Worm (Caenorhabditis elegans) whole organism, L4 larva: ENCODE measurements around the gene sru-27.

ENCODE experiments used
- ceh-82 ChIP-seq: sonication (generic microtip); optimal IDR thresholded peaks from 2 replicates; lab custom pipeline; 2017; ENCODE audit warnings: missing biosample characterization, missing genetic modification characterization
- lin-39 ChIP-seq: fragments of 150-350 bp; optimal IDR thresholded peaks from 2 replicates; lab custom pipeline; 2014; ENCODE audit warnings: missing biosample characterization, missing genetic modification reagents, missing genetic modification characterization
- mdl-1 ChIP-seq, 2 experiments: fragments of 150-350 bp in 1 of 2; sonication (generic microtip) in 1 of 2; optimal IDR thresholded peaks; 2 replicates each; lab custom pipeline; 2014 to 2017; ENCODE audit warnings: missing biosample characterization in 2 of 2, missing genetic modification characterization in 2 of 2
- nhr-237 ChIP-seq: sonication (generic microtip); optimal IDR thresholded peaks from 2 replicates; lab custom pipeline; 2017; ENCODE audit warnings: missing biosample characterization, missing genetic modification characterization
- nhr-28 ChIP-seq: fragments of 150-350 bp; optimal IDR thresholded peaks from 2 replicates; lab custom pipeline; 2014; ENCODE audit warnings: missing biosample characterization, missing genetic modification characterization
- unc-130 ChIP-seq: sonication (generic microtip); optimal IDR thresholded peaks from 2 replicates; lab custom pipeline; 2016; ENCODE audit warnings: missing genetic modification reagents, missing genetic modification characterization, missing compliant biosample characterization
- zag-1 ChIP-seq: fragments of 150-350 bp; optimal IDR thresholded peaks from 2 replicates; lab custom pipeline; 2014; ENCODE audit warnings: missing biosample characterization, missing genetic modification characterization

DNA sequence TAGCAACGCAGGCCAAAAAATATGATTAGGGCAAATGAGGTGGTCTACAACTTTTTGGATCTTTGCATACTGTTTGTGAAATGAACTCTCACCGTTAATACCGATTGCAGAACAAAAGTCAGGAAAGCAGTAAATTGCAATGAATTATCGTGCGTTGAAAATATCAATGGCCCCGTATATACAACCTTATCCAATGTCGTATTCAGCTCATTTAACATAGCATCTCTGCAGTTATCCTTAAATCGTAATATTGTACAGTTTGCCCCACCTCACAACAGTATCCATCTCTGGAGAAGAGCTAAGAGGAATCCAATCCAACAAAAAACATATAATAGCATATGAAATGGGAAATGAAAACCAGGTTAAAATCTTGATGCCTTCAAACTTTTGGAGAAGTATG lies 33.2 kb downstream of the sru-27 start:
- TF ChIP-seq lin-39 (tag; lab: Kevin White, UChicago) (no peak), zag-1 (tag; lab: Kevin White, UChicago) (no peak), mdl-1 (tag; optimal IDR thresholded peaks at IDR 0.05; lab: Kevin White, UChicago) (no peak), nhr-28 (no peak), nhr-237 (tag; lab: Kevin White, UChicago) (no peak), ceh-82 (tag; lab: Kevin White, UChicago) (no peak), unc-130 (GFP tag; lab: Kevin White, UChicago) (no peak)
